Fruit fly (Drosophila melanogaster): Measurements from ENCODE around the gene CG16989.

- TF ChIP-seq ttk (optimal IDR thresholded peaks at IDR 0.05) (no peak), psq (optimal IDR thresholded peaks at IDR 0.05) (no peak), h (optimal IDR thresholded peaks at IDR 0.05) (no peak), insv (optimal IDR thresholded peaks at IDR 0.05) (no peak), Myc (optimal IDR thresholded peaks at IDR 0.05) (no peak)
Observed at dm6 chrX:803370-803769, 10.4 kb downstream of the CG16989 start, which contains the start of gene CG13359.
